Fruit fly (Drosophila melanogaster): ENCODE data around the gene comt.

comt gene

dm6 chrX:13258757-13259067, at the start of gene comt (continued):
- TF ChIP-seq CG10654 (GFP tag; optimal IDR thresholded peaks at IDR 0.05) (peak; percentile 40), ham (GFP tag; IDR thresholded peaks at IDR 0.05) (no peak), CG4854 (GFP tag; optimal IDR thresholded peaks at IDR 0.05) (no peak), CG11093 (GFP tag; IDR thresholded peaks at IDR 0.05) (no peak), CG9932 (GFP tag; IDR thresholded peaks at IDR 0.05) (peak; percentile 41; the same call in 1 of the 2 replicates), CG2678 (tag; optimal IDR thresholded peaks at IDR 0.05) (no peak), CG5245 (GFP tag; optimal IDR thresholded peaks at IDR 0.05) (no peak), phol (tag; optimal IDR thresholded peaks at IDR 0.05) (peak; percentile 75), CG2202 (tag; optimal IDR thresholded peaks at IDR 0.05) (peak; percentile 5), CG3838 (GFP tag; optimal IDR thresholded peaks at IDR 0.05) (no peak), Nf-YB (GFP tag; optimal IDR thresholded peaks at IDR 0.05) (no peak), CG17612 (GFP tag; IDR thresholded peaks at IDR 0.05) (no peak), Hmx (GFP tag; optimal IDR thresholded peaks at IDR 0.05) (no peak), h (optimal IDR thresholded peaks at IDR 0.05) (no peak), Sox100B (GFP tag; optimal IDR thresholded peaks at IDR 0.05) (peak; percentile 79), shn (GFP tag; optimal IDR thresholded peaks at IDR 0.05) (no peak), CG6689 (GFP tag; IDR thresholded peaks at IDR 0.05) (peak; percentile 56), HLHmδ (GFP tag; optimal IDR thresholded peaks at IDR 0.05) (no peak), Ets97D (GFP tag; optimal IDR thresholded peaks at IDR 0.05) (no peak), B-H1 (GFP tag; IDR thresholded peaks at IDR 0.05) (peak; percentile 42; the same call in 1 of the 3 replicates), CG6175 (GFP tag; IDR thresholded peaks at IDR 0.05) (no peak), cad (GFP tag; optimal IDR thresholded peaks at IDR 0.05) (no peak), Doc2 (GFP tag; IDR thresholded peaks at IDR 0.05) (no peak), pb (GFP tag; optimal IDR thresholded peaks at IDR 0.05) (no peak), C15 (GFP tag; IDR thresholded peaks at IDR 0.05) (no peak), Nf-YA (GFP tag; IDR thresholded peaks at IDR 0.05) (peak; percentile 42; the same call in 1 of the 2 replicates), CG10431 (GFP tag; optimal IDR thresholded peaks at IDR 0.05) (no peak), BEAF-32 (GFP tag; optimal IDR thresholded peaks at IDR 0.05) (no peak), ato (GFP tag; IDR thresholded peaks at IDR 0.05; ENCODE audit: partially characterized antibody) (no peak), cas (GFP tag; IDR thresholded peaks at IDR 0.05) (no peak), pum (GFP tag; optimal IDR thresholded peaks at IDR 0.05) (no peak), btn (GFP tag; optimal IDR thresholded peaks at IDR 0.05) (no peak), CG5180 (GFP tag; optimal IDR thresholded peaks at IDR 0.05) (no peak), E2f2 (GFP tag; IDR thresholded peaks at IDR 0.05) (0 out of 2 replicates have a peak, but pooled peaks have one; percentile 39), chinmo (GFP tag; IDR thresholded peaks at IDR 0.05; ENCODE audit: partially characterized antibody) (no peak), CG11560 (tag; IDR thresholded peaks at IDR 0.05) (no peak), MESR4 (GFP tag; optimal IDR thresholded peaks at IDR 0.05) (no peak), CG12155 (GFP tag; optimal IDR thresholded peaks at IDR 0.05) (no peak), wdn (GFP tag; IDR thresholded peaks at IDR 0.05) (0 out of 2 replicates have a peak, but pooled peaks have one; percentile 14), lab (GFP tag; optimal IDR thresholded peaks at IDR 0.05) (no peak), CG16779 (GFP tag; IDR thresholded peaks at IDR 0.05) (no peak), tll (GFP tag; optimal IDR thresholded peaks at IDR 0.05) (no peak), dysf (GFP tag; IDR thresholded peaks at IDR 0.05) (peak; percentile 49; the same call in 1 of the 3 replicates), kah (GFP tag; optimal IDR thresholded peaks at IDR 0.05) (peak; percentile 7), Rx (GFP tag; IDR thresholded peaks at IDR 0.05) (no peak), H2.0 (GFP tag; IDR thresholded peaks at IDR 0.05) (peak; percentile 43; the same call in 1 of the 2 replicates), CG7372 (GFP tag; IDR thresholded peaks at IDR 0.05) (no peak), salm (tag; optimal IDR thresholded peaks at IDR 0.05) (no peak), CG6813 (GFP tag; optimal IDR thresholded peaks at IDR 0.05) (peak; percentile 68), caup (GFP tag; optimal IDR thresholded peaks at IDR 0.05; ENCODE audit: severe bottlenecking) (peak; percentile 47), CG2116 (GFP tag; optimal IDR thresholded peaks at IDR 0.05) (peak; percentile 70), CG11695 (GFP tag; IDR thresholded peaks at IDR 0.05) (peak; percentile 68; the same call in 2 of the 3 replicates)
